Worm (Caenorhabditis elegans) whole organism, early embryonic: ENCODE results near the gene sre-47.

Source experiments
- B0310.2 ChIP-seq: sonication (generic microtip); optimal IDR thresholded peaks from 2 replicates; lab custom pipeline; 2016; ENCODE audit warnings: mild to moderate bottlenecking, missing genetic modification characterization, missing compliant biosample characterization
- F13C5.2 ChIP-seq: sonication (generic microtip); optimal IDR thresholded peaks from 2 replicates; lab custom pipeline; 2017; ENCODE audit warnings: mild to moderate bottlenecking, missing genetic modification characterization, inconsistent platforms, missing compliant biosample characterization
- aly-1 ChIP-seq: sonication (generic microtip); optimal IDR thresholded peaks from 2 replicates; lab custom pipeline; 2016; ENCODE audit warnings: missing genetic modification characterization, missing compliant biosample characterization
- ama-1 ChIP-seq: fragments of 150-350 bp; optimal IDR thresholded peaks from 2 replicates; lab custom pipeline; 2014
- ceh-13 ChIP-seq: fragments of 200-800 bp; sonication (Bioruptor generic); optimal IDR thresholded peaks from 2 replicates; lab custom pipeline; 2018; ENCODE audit warnings: mild to moderate bottlenecking, missing genetic modification characterization, missing compliant biosample characterization
- ceh-36 ChIP-seq: sonication (generic microtip); optimal IDR thresholded peaks from 2 replicates; lab custom pipeline; 2016; ENCODE audit warnings: missing genetic modification characterization, inconsistent platforms, missing compliant biosample characterization
- ets-7 ChIP-seq: sonication (generic microtip); optimal IDR thresholded peaks from 2 replicates; lab custom pipeline; 2016; ENCODE audit warnings: missing genotype, missing genetic modification characterization, missing compliant biosample characterization
- flt-1 ChIP-seq: fragments of 200-800 bp; sonication (Bioruptor generic); IDR thresholded peaks from 2 replicates; pipeline ENCODE4 v1.3.6; 2022; ENCODE audit warnings: missing genetic modification characterization, missing compliant biosample characterization
- hmbx-1 ChIP-seq: sonication (generic microtip); optimal IDR thresholded peaks from 2 replicates; lab custom pipeline; 2016; ENCODE audit warnings: mild to moderate bottlenecking, missing genetic modification characterization, missing compliant biosample characterization
- hmg-4 ChIP-seq: fragments of 200-800 bp; sonication (Bioruptor generic); optimal IDR thresholded peaks from 2 replicates; lab custom pipeline; 2018; ENCODE audit warnings: mild to moderate bottlenecking, missing genetic modification characterization, missing compliant biosample characterization
- hnd-1 ChIP-seq: sonication (generic microtip); optimal IDR thresholded peaks from 2 replicates; lab custom pipeline; 2016; ENCODE audit warnings: missing genetic modification characterization, missing compliant biosample characterization
- pes-1 ChIP-seq: fragments of 200-800 bp; sonication (Bioruptor generic); IDR thresholded peaks from 2 replicates; pipeline ENCODE4 v1.3.6; 2022; ENCODE audit warnings: missing genetic modification reagents, missing genetic modification characterization, missing compliant biosample characterization
- scrt-1 ChIP-seq: fragments of 200-800 bp; sonication (Bioruptor generic); IDR thresholded peaks from 2 replicates; pipeline ENCODE4 v1.3.6; 2022; ENCODE audit warnings: missing genetic modification characterization, missing compliant biosample characterization
- sea-1 ChIP-seq: fragments of 200-800 bp; sonication (Bioruptor generic); conservative IDR thresholded peaks from 2 replicates; pipeline ENCODE4 v1.3.6; 2022; ENCODE audit warnings: missing genetic modification characterization, missing compliant biosample characterization
- tbx-11 ChIP-seq: fragments of 200-800 bp; sonication (Bioruptor generic); IDR thresholded peaks from 2 replicates; pipeline ENCODE4 v1.3.6; 2022; ENCODE audit warnings: missing genetic modification characterization, missing compliant biosample characterization
- tbx-37 ChIP-seq: fragments of 200-800 bp; sonication (Bioruptor generic); conservative IDR thresholded peaks from 2 replicates; pipeline ENCODE4 v1.3.6; 2022; ENCODE audit warnings: missing genetic modification reagents, missing genetic modification characterization, missing compliant biosample characterization
- tra-4 ChIP-seq: sonication (generic microtip); optimal IDR thresholded peaks from 2 replicates; lab custom pipeline; 2017; ENCODE audit warnings: missing genetic modification characterization, missing compliant biosample characterization

Gene sre-47

DNA sequence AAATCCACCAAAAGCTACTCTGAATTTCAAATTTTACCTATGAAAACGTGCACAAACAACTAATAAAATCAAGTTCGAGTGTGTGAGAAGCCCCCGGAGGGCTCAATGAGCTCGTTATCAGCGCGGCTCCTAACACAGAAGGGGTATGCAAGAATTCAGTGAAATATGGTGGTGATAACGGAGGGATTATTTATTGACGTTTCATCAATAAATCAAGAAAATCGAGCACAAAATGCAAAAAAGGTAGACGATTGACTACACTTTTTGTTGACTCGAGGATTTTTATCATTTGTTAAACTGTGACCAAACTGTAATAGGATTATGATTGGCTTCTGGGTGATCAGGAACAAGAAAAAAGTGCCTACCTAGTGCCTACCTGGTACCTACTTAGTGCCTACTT lies 27.0 kb downstream of the sre-47 start, which contains the start of gene zip-3:
zip-3 (minus strand) TSS at position 21 of the 400 bp plus-strand sequence.
- TF ChIP-seq tbx-11 (GFP tag; lab: Robert Waterston, UW) (no peak), F13C5.2 (tag; lab: Kevin White, UChicago) (no peak), aly-1 (tag; lab: Kevin White, UChicago) (no peak), ama-1 (lab: Kevin White, UChicago) (no peak), sea-1 (GFP tag; lab: Robert Waterston, UW) (no peak), hmbx-1 (tag; lab: Kevin White, UChicago) (no peak), hmg-4 (GFP tag; lab: Kevin White, UChicago) (no peak), tra-4 (tag; lab: Kevin White, UChicago) (no peak), pes-1 (GFP tag; lab: Robert Waterston, UW) (no peak), tbx-37 (no peak), scrt-1 (GFP tag; lab: Robert Waterston, UW) (no peak), hnd-1 (tag; lab: Kevin White, UChicago) (no peak), flt-1 (GFP tag; lab: Robert Waterston, UW) (no peak), ets-7 (tag; lab: Kevin White, UChicago) (no peak), B0310.2 (tag; lab: Kevin White, UChicago) (no peak), ceh-13 (GFP tag; lab: Kevin White, UChicago) (no peak), ceh-36 (tag; lab: Kevin White, UChicago) (no peak)

DNA sequence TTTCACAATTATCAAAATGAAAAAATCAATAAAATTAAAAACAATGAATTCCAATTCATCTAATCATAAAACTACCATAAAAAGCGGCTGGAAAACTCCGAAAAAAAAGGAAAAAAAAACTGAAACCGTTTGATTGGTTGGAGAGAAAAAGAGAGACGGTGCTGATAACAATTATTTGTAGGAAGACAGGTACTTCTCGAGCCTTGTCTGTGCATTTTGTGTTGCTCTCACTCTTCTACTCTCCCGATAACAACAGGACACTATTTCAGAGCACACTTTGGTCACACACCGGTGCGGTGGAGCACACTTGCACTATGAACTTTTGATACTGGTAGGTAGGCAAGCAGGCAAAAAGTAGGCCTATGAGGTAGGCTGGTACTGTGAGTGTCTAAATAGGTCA lies 27.9 kb downstream of the sre-47 start:
- TF ChIP-seq scrt-1 (GFP tag; lab: Robert Waterston, UW) (no peak), aly-1 (tag; lab: Kevin White, UChicago) (no peak), tbx-11 (GFP tag; lab: Robert Waterston, UW) (no peak), pes-1 (GFP tag; lab: Robert Waterston, UW) (no peak), tra-4 (tag; lab: Kevin White, UChicago) (no peak), B0310.2 (tag; lab: Kevin White, UChicago) (no peak), hmg-4 (GFP tag; lab: Kevin White, UChicago) (no peak), ets-7 (tag; lab: Kevin White, UChicago) (no peak)

DNA sequence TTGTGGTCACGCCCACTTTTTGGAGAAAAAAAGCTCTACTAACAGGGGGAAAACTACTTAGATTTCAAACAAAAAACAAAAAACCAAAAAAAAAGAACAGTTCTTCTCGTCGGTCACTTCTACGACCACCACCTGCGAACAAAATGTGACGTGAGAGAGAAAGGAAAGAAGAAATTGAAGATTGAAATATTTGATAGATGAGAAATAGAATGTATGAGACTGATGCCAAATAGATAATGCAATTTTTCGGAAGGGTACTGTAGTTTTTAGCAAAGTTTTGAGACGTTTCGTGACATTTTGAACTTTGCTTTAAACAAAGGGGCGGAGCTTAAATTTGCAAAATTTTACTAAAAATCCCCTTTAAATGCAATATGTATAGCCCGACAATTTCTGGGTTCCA lies 29.5 kb downstream of the sre-47 start:
- TF ChIP-seq ceh-13 (GFP tag; lab: Kevin White, UChicago) = no peak
- no peak for TF ChIP-seq tbx-37
- TF ChIP-seq hmg-4 (GFP tag; lab: Kevin White, UChicago) = no peak
- no peak for TF ChIP-seq ama-1 (lab: Kevin White, UChicago)
- TF ChIP-seq flt-1 (GFP tag; lab: Robert Waterston, UW) = no peak
- no peak for TF ChIP-seq pes-1 (GFP tag; lab: Robert Waterston, UW)

DNA sequence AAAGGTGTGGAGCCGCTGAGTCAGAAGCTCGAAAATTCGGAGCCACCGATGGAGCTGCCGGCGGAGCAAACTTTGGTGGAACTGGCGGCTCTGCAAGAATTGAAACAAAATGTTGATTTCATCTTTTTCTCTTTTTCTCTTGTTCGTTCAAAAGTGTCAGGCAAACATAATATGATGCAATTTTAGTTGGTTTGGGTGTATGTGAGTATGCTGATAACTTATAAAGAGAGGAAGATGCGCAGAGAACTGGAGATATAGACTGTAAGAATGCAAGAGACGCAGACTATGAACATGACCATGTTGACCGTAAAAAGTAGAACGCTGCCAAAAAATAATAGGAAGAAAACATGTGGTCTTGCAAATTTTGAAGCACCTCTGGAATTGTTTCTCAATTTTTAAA lies 30.4 kb downstream of the sre-47 start:
- TF ChIP-seq ets-7 (tag; lab: Kevin White, UChicago) = no peak
- TF ChIP-seq tra-4 (tag; lab: Kevin White, UChicago) = no peak
- no peak for TF ChIP-seq ceh-36 (tag; lab: Kevin White, UChicago)
- TF ChIP-seq scrt-1 (GFP tag; lab: Robert Waterston, UW) = no peak
- TF ChIP-seq tbx-11 (GFP tag; lab: Robert Waterston, UW) = no peak
- no peak for TF ChIP-seq ama-1 (lab: Kevin White, UChicago)
- no peak for TF ChIP-seq aly-1 (tag; lab: Kevin White, UChicago)

DNA sequence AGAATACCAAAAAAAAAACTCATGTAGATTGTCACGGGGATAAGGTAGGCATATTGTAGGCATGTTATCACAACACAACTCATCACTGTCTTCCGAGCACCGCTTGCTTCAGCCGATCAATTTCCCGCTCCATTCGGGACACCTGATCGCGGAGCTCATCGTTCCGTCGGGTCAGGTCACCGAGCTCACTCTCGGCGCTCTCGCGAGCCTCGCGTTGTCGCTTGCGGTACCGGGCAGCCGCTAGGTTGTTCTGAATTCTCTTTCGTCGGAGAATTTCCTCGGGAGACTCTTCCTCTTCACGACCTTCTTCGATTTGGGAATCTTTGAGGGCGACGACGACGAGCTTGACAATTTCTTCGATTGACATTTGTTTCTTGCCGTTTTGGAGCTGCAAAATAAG lies 32.5 kb downstream of the sre-47 start:
- no peak for TF ChIP-seq ceh-36 (tag; lab: Kevin White, UChicago)
- TF ChIP-seq hmbx-1 (tag; lab: Kevin White, UChicago) = no peak
- TF ChIP-seq aly-1 (tag; lab: Kevin White, UChicago) = no peak
- TF ChIP-seq tbx-37 = no peak
- no peak for TF ChIP-seq hmg-4 (GFP tag; lab: Kevin White, UChicago)
- TF ChIP-seq hnd-1 (tag; lab: Kevin White, UChicago) = no peak
- no peak for TF ChIP-seq tbx-11 (GFP tag; lab: Robert Waterston, UW)
- no peak for TF ChIP-seq sea-1 (GFP tag; lab: Robert Waterston, UW)
- TF ChIP-seq ama-1 (lab: Kevin White, UChicago) = no peak
- no peak for TF ChIP-seq tra-4 (tag; lab: Kevin White, UChicago)
- no peak for TF ChIP-seq ets-7 (tag; lab: Kevin White, UChicago)
- TF ChIP-seq flt-1 (GFP tag; lab: Robert Waterston, UW) = no peak
- TF ChIP-seq B0310.2 (tag; lab: Kevin White, UChicago) = no peak
- TF ChIP-seq ceh-13 (GFP tag; lab: Kevin White, UChicago) = no peak

DNA sequence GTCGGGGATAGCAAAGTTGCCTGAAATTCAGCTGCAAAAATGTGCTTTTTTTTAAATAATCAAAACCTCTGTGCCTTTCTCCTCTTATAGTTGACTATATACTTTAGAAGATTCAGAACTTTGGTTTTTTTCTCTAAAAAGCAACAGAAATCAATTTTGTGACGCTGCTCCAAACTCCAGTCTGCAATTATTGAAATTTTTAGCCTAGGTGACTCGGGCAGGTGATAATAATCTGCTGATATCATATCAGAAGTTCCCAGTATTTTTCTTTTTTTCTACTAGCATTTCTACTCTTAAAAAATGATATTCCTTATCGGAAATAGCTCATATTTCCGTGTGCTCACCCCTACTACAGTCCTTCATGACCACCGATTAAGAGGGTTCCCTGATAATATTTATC lies 35.2 kb downstream of the sre-47 start, which contains the start of gene sre-44:
sre-44 (plus strand) TSS at position 301 of the 400 bp plus-strand sequence.
- no peak for TF ChIP-seq ama-1 (lab: Kevin White, UChicago)
- TF ChIP-seq ets-7 (tag; lab: Kevin White, UChicago) = no peak
- no peak for TF ChIP-seq hmbx-1 (tag; lab: Kevin White, UChicago)
- TF ChIP-seq tbx-37 = no peak
- TF ChIP-seq aly-1 (tag; lab: Kevin White, UChicago) = no peak
- no peak for TF ChIP-seq B0310.2 (tag; lab: Kevin White, UChicago)
- TF ChIP-seq F13C5.2 (tag; lab: Kevin White, UChicago) = no peak
- no peak for TF ChIP-seq ceh-36 (tag; lab: Kevin White, UChicago)

DNA sequence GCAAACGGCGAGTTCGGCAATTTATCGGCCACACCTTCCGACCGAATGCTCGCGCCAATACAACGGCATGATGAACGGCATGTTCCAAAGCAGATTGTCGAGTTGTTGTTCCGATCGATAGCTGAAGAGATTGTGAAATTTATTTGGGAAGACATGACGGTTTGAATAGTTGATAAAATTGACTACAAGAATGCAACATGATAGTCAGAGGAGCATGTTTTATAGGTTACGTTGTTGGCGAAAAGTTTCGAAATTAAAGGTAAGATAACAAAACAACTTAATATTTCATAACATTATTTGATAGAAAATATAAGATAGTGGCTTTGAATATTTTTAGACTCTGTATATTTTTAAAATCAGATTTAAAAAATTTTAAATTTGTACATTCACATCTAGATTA lies 38.9 kb downstream of the sre-47 start:
- no peak for TF ChIP-seq ama-1 (lab: Kevin White, UChicago)
- no peak for TF ChIP-seq hmg-4 (GFP tag; lab: Kevin White, UChicago)
- no peak for TF ChIP-seq aly-1 (tag; lab: Kevin White, UChicago)
- no peak for TF ChIP-seq pes-1 (GFP tag; lab: Robert Waterston, UW)
- TF ChIP-seq tra-4 (tag; lab: Kevin White, UChicago) = no peak
- no peak for TF ChIP-seq F13C5.2 (tag; lab: Kevin White, UChicago)
- no peak for TF ChIP-seq sea-1 (GFP tag; lab: Robert Waterston, UW)
- no peak for TF ChIP-seq ceh-13 (GFP tag; lab: Kevin White, UChicago)
- TF ChIP-seq B0310.2 (tag; lab: Kevin White, UChicago) = no peak
- no peak for TF ChIP-seq ceh-36 (tag; lab: Kevin White, UChicago)
- no peak for TF ChIP-seq scrt-1 (GFP tag; lab: Robert Waterston, UW)
- no peak for TF ChIP-seq flt-1 (GFP tag; lab: Robert Waterston, UW)
- no peak for TF ChIP-seq ets-7 (tag; lab: Kevin White, UChicago)
- TF ChIP-seq tbx-11 (GFP tag; lab: Robert Waterston, UW) = no peak
- no peak for TF ChIP-seq hnd-1 (tag; lab: Kevin White, UChicago)
- no peak for TF ChIP-seq tbx-37
- TF ChIP-seq hmbx-1 (tag; lab: Kevin White, UChicago) = no peak
